Worm (Caenorhabditis elegans) whole organism, L1 larva: ENCODE measurements around the gene lgc-37.

ENCODE experiments used
- C04F5.9 ChIP-seq: sonication (generic microtip); optimal IDR thresholded peaks from 2 replicates; lab custom pipeline; 2016; ENCODE audit warnings: missing genetic modification characterization, missing compliant biosample characterization
- Y116A8C.19 ChIP-seq: sonication (generic microtip); optimal IDR thresholded peaks from 2 replicates; lab custom pipeline; 2016; ENCODE audit warnings: missing compliant biosample characterization, missing genetic modification characterization, borderline replicate concordance
- alr-1 ChIP-seq: fragments of 200-800 bp; sonication (Bioruptor generic); optimal IDR thresholded peaks from 2 replicates; lab custom pipeline; 2018; ENCODE audit warnings: borderline replicate concordance, mild to moderate bottlenecking, missing genetic modification characterization, missing compliant biosample characterization
- aly-2 ChIP-seq: fragments of 150-350 bp; optimal IDR thresholded peaks from 2 replicates; lab custom pipeline; 2014; ENCODE audit warnings: missing biosample characterization, missing genetic modification characterization
- blmp-1 ChIP-seq: fragments of 150-350 bp; optimal IDR thresholded peaks from 2 replicates; lab custom pipeline; 2014; ENCODE audit warnings: missing biosample characterization, missing genetic modification characterization
- ceh-8 ChIP-seq: fragments of 200-800 bp; sonication (Bioruptor generic); optimal IDR thresholded peaks from 2 replicates; lab custom pipeline; 2018; ENCODE audit warnings: mild to moderate bottlenecking, missing genetic modification characterization, moderate library complexity, missing compliant biosample characterization
- ceh-88 ChIP-seq: fragments of 200-800 bp; sonication (Bioruptor generic); IDR thresholded peaks from 2 replicates; pipeline ENCODE4 v1.3.6; 2022; ENCODE audit warnings: missing genetic modification characterization, missing compliant biosample characterization
- ceh-90 ChIP-seq: sonication (generic microtip); optimal IDR thresholded peaks from 2 replicates; lab custom pipeline; 2016; ENCODE audit warnings: missing genetic modification characterization, missing compliant biosample characterization
- ces-1 ChIP-seq: fragments of 150-350 bp; optimal IDR thresholded peaks from 2 replicates; lab custom pipeline; 2014; ENCODE audit warnings: missing biosample characterization, missing genetic modification reagents, missing genetic modification characterization
- dsc-1 ChIP-seq: sonication (generic microtip); optimal IDR thresholded peaks from 2 replicates; lab custom pipeline; 2016; ENCODE audit warnings: mild to moderate bottlenecking, missing genetic modification characterization, missing compliant biosample characterization
- efl-1 ChIP-seq, 4 experiments: fragments of 150-350 bp; optimal IDR thresholded peaks in 3 of 4; peaks in 1 of 4; 1 replicate in 1 of 4; 2 replicates in 3 of 4; lab custom pipeline; 2014; ENCODE audit warnings: missing biosample characterization in 2 of 4, missing genetic modification characterization in 2 of 4, missing genetic modification reagents in 2 of 4
- egl-13 ChIP-seq: sonication (generic microtip); optimal IDR thresholded peaks from 2 replicates; lab custom pipeline; 2016; ENCODE audit warnings: missing genotype, missing genetic modification reagents, missing genetic modification characterization, missing compliant biosample characterization
- egl-27 ChIP-seq, 2 experiments: fragments of 150-350 bp in 1 of 2; sonication (generic microtip); optimal IDR thresholded peaks; 3 replicates each; lab custom pipeline; 2017 to 2018; ENCODE audit warnings: missing biosample characterization in 2 of 2, missing genetic modification characterization in 2 of 2, missing genetic modification reagents in 2 of 2
- elt-2 ChIP-seq: sonication (generic microtip); optimal IDR thresholded peaks from 2 replicates; lab custom pipeline; 2016; ENCODE audit warnings: missing genetic modification characterization, mild to moderate bottlenecking, inconsistent platforms, missing compliant biosample characterization, missing genetic modification reagents
- fkh-4 ChIP-seq: sonication (generic microtip); optimal IDR thresholded peaks from 2 replicates; lab custom pipeline; 2016; ENCODE audit warnings: missing compliant biosample characterization, missing genetic modification characterization, borderline replicate concordance
- fkh-8 ChIP-seq: sonication (generic microtip); optimal IDR thresholded peaks from 2 replicates; lab custom pipeline; 2016; ENCODE audit warnings: mild to moderate bottlenecking, missing genetic modification characterization, missing compliant biosample characterization
- irx-1 ChIP-seq: sonication (generic microtip); optimal IDR thresholded peaks from 2 replicates; lab custom pipeline; 2016; ENCODE audit warnings: missing genetic modification characterization, missing compliant biosample characterization
- jun-1 ChIP-seq: fragments of 150-350 bp; optimal IDR thresholded peaks from 2 replicates; lab custom pipeline; 2014; ENCODE audit warnings: missing biosample characterization, missing genetic modification reagents, missing genetic modification characterization
- lin-35 ChIP-seq, 2 experiments: fragments of 150-350 bp; optimal IDR thresholded peaks; 2 replicates each; lab custom pipeline; 2014; ENCODE audit warnings: missing biosample characterization in 2 of 2, missing genetic modification characterization in 2 of 2, missing genetic modification reagents in 2 of 2
- lir-3 ChIP-seq: sonication (generic microtip); optimal IDR thresholded peaks from 2 replicates; lab custom pipeline; 2016; ENCODE audit warnings: mild to moderate bottlenecking, missing genetic modification characterization, moderate library complexity, missing compliant biosample characterization; ENCODE audit not compliant: poor library complexity
- mab-9 ChIP-seq: fragments of 200-800 bp; sonication (Bioruptor generic); IDR thresholded peaks from 2 replicates; pipeline ENCODE4 v1.3.6; 2022; ENCODE audit warnings: missing genetic modification reagents, missing genetic modification characterization, missing compliant biosample characterization
- mef-2 ChIP-seq: fragments of 150-350 bp; optimal IDR thresholded peaks from 2 replicates; lab custom pipeline; 2014; ENCODE audit warnings: missing biosample characterization, missing genetic modification characterization
- mep-1 ChIP-seq: fragments of 150-350 bp; optimal IDR thresholded peaks from 2 replicates; lab custom pipeline; 2014; ENCODE audit warnings: missing biosample characterization, missing genetic modification characterization
- nhr-20 ChIP-seq: sonication (generic microtip); optimal IDR thresholded peaks from 2 replicates; lab custom pipeline; 2016; ENCODE audit warnings: mild to moderate bottlenecking, missing genetic modification characterization, missing compliant biosample characterization
- nhr-237 ChIP-seq: fragments of 150-350 bp; optimal IDR thresholded peaks from 2 replicates; lab custom pipeline; 2014; ENCODE audit warnings: missing biosample characterization, missing genetic modification characterization
- nhr-71 ChIP-seq: sonication (generic microtip); optimal IDR thresholded peaks from 2 replicates; lab custom pipeline; 2016; ENCODE audit warnings: mild to moderate bottlenecking, missing genetic modification characterization, moderate library complexity, missing compliant biosample characterization
- nhr-76 ChIP-seq: sonication (generic microtip); optimal IDR thresholded peaks from 2 replicates; lab custom pipeline; 2017; ENCODE audit warnings: missing biosample characterization, missing genetic modification characterization
- nhr-84 ChIP-seq: sonication (generic microtip); optimal IDR thresholded peaks from 2 replicates; lab custom pipeline; 2017; ENCODE audit warnings: missing biosample characterization, missing genetic modification characterization
- nhr-85 ChIP-seq: sonication (generic microtip); peaks from one replicate; lab custom pipeline; 2016; ENCODE audit warnings: missing genetic modification characterization, inconsistent platforms, missing compliant biosample characterization
- nhr-90 ChIP-seq: sonication (generic microtip); optimal IDR thresholded peaks from 2 replicates; lab custom pipeline; 2016; ENCODE audit warnings: mild to moderate bottlenecking, missing genetic modification characterization, missing compliant biosample characterization; ENCODE audit not compliant: poor library complexity
- rnt-1 ChIP-seq: sonication (generic microtip); optimal IDR thresholded peaks from 2 replicates; lab custom pipeline; 2016; ENCODE audit warnings: mild to moderate bottlenecking, missing genetic modification characterization, moderate library complexity, missing compliant biosample characterization
- sox-4 ChIP-seq: sonication (generic microtip); optimal IDR thresholded peaks from 2 replicates; lab custom pipeline; 2016; ENCODE audit warnings: missing genetic modification characterization, missing compliant biosample characterization
- sup-37 ChIP-seq: fragments of 200-800 bp; sonication (Bioruptor generic); optimal IDR thresholded peaks from 2 replicates; lab custom pipeline; 2018; ENCODE audit warnings: mild to moderate bottlenecking, missing genetic modification characterization, missing compliant biosample characterization
- swsn-7 ChIP-seq: sonication (generic microtip); optimal IDR thresholded peaks from 2 replicates; lab custom pipeline; 2016; ENCODE audit warnings: missing genetic modification characterization, missing compliant biosample characterization
- tbx-2 ChIP-seq: sonication (generic microtip); optimal IDR thresholded peaks from 2 replicates; lab custom pipeline; 2016; ENCODE audit warnings: missing genetic modification characterization, missing compliant biosample characterization
- unc-62 ChIP-seq: fragments of 150-350 bp; optimal IDR thresholded peaks from 2 replicates; lab custom pipeline; 2014; ENCODE audit warnings: missing biosample characterization, missing genetic modification reagents, missing genetic modification characterization
- unc-86 ChIP-seq: sonication (generic microtip); optimal IDR thresholded peaks from 2 replicates; lab custom pipeline; 2016; ENCODE audit warnings: missing genetic modification characterization, missing compliant biosample characterization
- unc-98 ChIP-seq: fragments of 200-800 bp; sonication (Bioruptor generic); IDR thresholded peaks from 2 replicates; pipeline ENCODE4 v1.3.6; 2022; ENCODE audit warnings: missing genetic modification characterization, missing compliant biosample characterization
- xbp-1 ChIP-seq: sonication (generic microtip); optimal IDR thresholded peaks from 2 replicates; lab custom pipeline; 2016; ENCODE audit warnings: missing genetic modification characterization, missing compliant biosample characterization
- zag-1 ChIP-seq: fragments of 150-350 bp; optimal IDR thresholded peaks from 2 replicates; lab custom pipeline; 2014; ENCODE audit warnings: missing biosample characterization, missing genetic modification characterization

The lgc-37 gene

ce11 chrIII:12800529-12800928 is 15.6 kb downstream of the lgc-37 start (continued):
- TF ChIP-seq unc-62 = no peak
- no peak for TF ChIP-seq lin-35 (GFP tag; optimal IDR thresholded peaks at IDR 0.05; lab: Kevin White, UChicago)
- TF ChIP-seq nhr-237 (tag; lab: Kevin White, UChicago) = no peak
- no peak for TF ChIP-seq zag-1 (tag; lab: Kevin White, UChicago)

- TF ChIP-seq alr-1 (tag; lab: Kevin White, UChicago) (no peak), zag-1 (tag; lab: Kevin White, UChicago) (no peak), unc-98 (no peak), nhr-85 (tag; lab: Kevin White, UChicago) (no peak), lir-3 (tag; lab: Kevin White, UChicago) (no peak), ceh-88 (GFP tag; lab: Robert Waterston, UW) (no peak)
Observed at ce11 chrIII:12806712-12807111, 21.8 kb downstream of the lgc-37 start, which contains the start of gene BE10.5. BE10.5 (minus strand) TSS chrIII:12806812.

ce11 chrIII:12807726-12808125 is 22.8 kb downstream of the lgc-37 start, which contains the start of gene BE10.3:
BE10.3 (plus strand) TSS chrIII:12808026.
- TF ChIP-seq tbx-2 (tag; lab: Kevin White, UChicago) (no peak), nhr-85 (tag; lab: Kevin White, UChicago) (no peak), egl-27 (tag; optimal IDR thresholded peaks at IDR 0.05; lab: Kevin White, UChicago) (no peak), unc-98 (no peak), unc-62 (no peak), nhr-84 (tag; lab: Kevin White, UChicago) (no peak), unc-86 (tag; lab: Kevin White, UChicago) (no peak), zag-1 (tag; lab: Kevin White, UChicago) (no peak), nhr-237 (tag; lab: Kevin White, UChicago) (no peak), nhr-76 (tag; lab: Kevin White, UChicago) (no peak), xbp-1 (tag; lab: Kevin White, UChicago) (no peak), mep-1 (tag; lab: Kevin White, UChicago) (no peak)

- TF ChIP-seq elt-2 (tag; lab: Kevin White, UChicago) (no peak), efl-1 (optimal IDR thresholded peaks at IDR 0.05; lab: Kevin White, UChicago) (no peak), efl-1 (GFP tag; optimal IDR thresholded peaks at IDR 0.05 in 1 of 2; lab: Kevin White, UChicago) (peak in 1 of 2 experiments; percentile 81), rnt-1 (tag; lab: Kevin White, UChicago) (no peak), blmp-1 (tag; lab: Kevin White, UChicago) (peak; percentile 20)
- TF ChIP-seq, all 84 proteins: peak for 2
Observed at ce11 chrIII:12813193-12813592, 28.2 kb downstream of the lgc-37 start, which contains the start of gene BE10.4. BE10.4 (plus strand) TSS chrIII:12813493.

- TF ChIP-seq fkh-4 (tag; lab: Kevin White, UChicago) = no peak
- no peak for TF ChIP-seq aly-2 (tag; lab: Kevin White, UChicago)
- TF ChIP-seq nhr-84 (tag; lab: Kevin White, UChicago) = no peak
- no peak for TF ChIP-seq elt-2 (tag; lab: Kevin White, UChicago)
- no peak for TF ChIP-seq egl-13 (tag; lab: Kevin White, UChicago)
- no peak for TF ChIP-seq ces-1 (GFP tag; lab: Kevin White, UChicago)
- TF ChIP-seq jun-1 (tag; lab: Kevin White, UChicago) = no peak
- TF ChIP-seq unc-86 (tag; lab: Kevin White, UChicago) = no peak
- no peak for TF ChIP-seq nhr-90 (tag; lab: Kevin White, UChicago)
- TF ChIP-seq irx-1 (tag; lab: Kevin White, UChicago) = peak; percentile 11
- no peak for TF ChIP-seq fkh-8 (tag; lab: Kevin White, UChicago)
- TF ChIP-seq mef-2 (tag; lab: Kevin White, UChicago) = no peak
- no peak for TF ChIP-seq C04F5.9 (tag; lab: Kevin White, UChicago)
- TF ChIP-seq sox-4 (tag; lab: Kevin White, UChicago) = no peak
- no peak for TF ChIP-seq Y116A8C.19 (tag; lab: Kevin White, UChicago)
- TF ChIP-seq rnt-1 (tag; lab: Kevin White, UChicago) = peak; percentile 11
- peak; percentile 0 for TF ChIP-seq tbx-2 (tag; lab: Kevin White, UChicago)
- TF ChIP-seq dsc-1 (tag; lab: Kevin White, UChicago) = peak; percentile 47
- TF ChIP-seq nhr-20 = no peak
- no peak for TF ChIP-seq xbp-1 (tag; lab: Kevin White, UChicago)
- TF ChIP-seq alr-1 (tag; lab: Kevin White, UChicago) = no peak
- TF ChIP-seq nhr-71 (tag; lab: Kevin White, UChicago) = peak; percentile 50
- TF ChIP-seq ceh-90 = no peak
- TF ChIP-seq swsn-7 (tag; lab: Kevin White, UChicago) = peak; percentile 18
- TF ChIP-seq ceh-8 (GFP tag; lab: Kevin White, UChicago) = no peak
- no peak for TF ChIP-seq nhr-237 (tag; lab: Kevin White, UChicago)
- no peak for TF ChIP-seq mab-9 (GFP tag; lab: Robert Waterston, UW)
- no peak for TF ChIP-seq sup-37
Observed at ce11 chrIII:12818050-12818738, 33.2 kb downstream of the lgc-37 start, which contains the start of gene arx-5. arx-5 (minus strand) TSS chrIII:12818100.
